Fruit fly (Drosophila melanogaster) whole organism, prepupa: ENCODE results near the gene Ir67a.

Experiments
- Blimp-1 ChIP-seq: fragments of 200-800 bp; sonication (Bioruptor generic); optimal IDR thresholded peaks from 3 replicates; lab custom pipeline; 2017; ENCODE audit warnings: missing biosample characterization, missing genetic modification characterization, mild to moderate bottlenecking, moderate library complexity, missing genetic modification reagents
- CG10631 ChIP-seq: fragments of 200-800 bp; sonication (Bioruptor generic); optimal IDR thresholded peaks from 2 replicates; lab custom pipeline; 2016; ENCODE audit warnings: missing biosample characterization, missing genetic modification characterization
- CG15336 ChIP-seq: fragments of 200-800 bp; sonication (Bioruptor generic); IDR thresholded peaks from 2 replicates; pipeline ENCODE4 v1.3.6; 2022; ENCODE audit warnings: missing biosample characterization, missing genetic modification characterization
- CG1621 ChIP-seq: fragments of 200-800 bp; sonication (Bioruptor generic); optimal IDR thresholded peaks from 3 replicates; lab custom pipeline; 2018; ENCODE audit warnings: missing biosample characterization, mild to moderate bottlenecking, missing genetic modification characterization
- CG31627 ChIP-seq: fragments of 200-800 bp; sonication (Bioruptor generic); optimal IDR thresholded peaks from 3 replicates; lab custom pipeline; 2016; ENCODE audit warnings: missing biosample characterization, missing genetic modification characterization
- CG32006 ChIP-seq: fragments of 200-800 bp; sonication (Bioruptor generic); optimal IDR thresholded peaks from 3 replicates; lab custom pipeline; 2017; ENCODE audit warnings: missing biosample characterization, mild to moderate bottlenecking, missing genetic modification characterization
- CG34406 ChIP-seq: fragments of 200-800 bp; sonication (Bioruptor generic); optimal IDR thresholded peaks from 3 replicates; lab custom pipeline; 2016; ENCODE audit warnings: missing biosample characterization, missing genetic modification characterization
- CG3919 ChIP-seq: fragments of 200-800 bp; sonication (Bioruptor generic); optimal IDR thresholded peaks from 3 replicates; lab custom pipeline; 2016; ENCODE audit warnings: missing biosample characterization, missing genetic modification characterization
- CG6276 ChIP-seq: fragments of 200-800 bp; sonication (Bioruptor generic); optimal IDR thresholded peaks from 2 replicates; lab custom pipeline; 2017; ENCODE audit warnings: missing biosample characterization, mild to moderate bottlenecking, missing genetic modification characterization
- CG6854 ChIP-seq: fragments of 200-800 bp; sonication (Bioruptor generic); optimal IDR thresholded peaks from 2 replicates; lab custom pipeline; 2017; ENCODE audit warnings: missing biosample characterization, mild to moderate bottlenecking, missing genetic modification characterization
- CG8119 ChIP-seq: fragments of 200-800 bp; sonication (Bioruptor generic); IDR thresholded peaks from 3 replicates; pipeline ENCODE4 v1.3.6; 2022; ENCODE audit warnings: missing biosample characterization, missing genetic modification characterization
- CG8319 ChIP-seq: fragments of 200-800 bp; sonication (Bioruptor generic); optimal IDR thresholded peaks from 3 replicates; lab custom pipeline; 2016; ENCODE audit warnings: missing biosample characterization, missing genetic modification characterization
- CG8632 ChIP-seq: fragments of 200-800 bp; sonication (Bioruptor generic); optimal IDR thresholded peaks from 3 replicates; lab custom pipeline; 2016; ENCODE audit warnings: missing biosample characterization, missing genetic modification characterization
- CG9139 ChIP-seq: fragments of 200-800 bp; sonication (Bioruptor generic); optimal IDR thresholded peaks from 3 replicates; lab custom pipeline; 2017; ENCODE audit warnings: missing biosample characterization, mild to moderate bottlenecking, missing genetic modification characterization
- Eip93F ChIP-seq: fragments of 200-800 bp; sonication (Bioruptor generic); optimal IDR thresholded peaks from 2 replicates; lab custom pipeline; 2016; ENCODE audit warnings: missing biosample characterization, mild to moderate bottlenecking, missing genetic modification characterization
- Ets21C ChIP-seq: fragments of 200-800 bp; sonication (Bioruptor generic); optimal IDR thresholded peaks from 3 replicates; lab custom pipeline; 2016; ENCODE audit warnings: missing biosample characterization, missing genetic modification characterization
- Gug ChIP-seq: fragments of 200-800 bp; sonication (Bioruptor generic); IDR thresholded peaks from 2 replicates; pipeline ENCODE4 v1.3.6; 2022; ENCODE audit warnings: missing biosample characterization, missing genetic modification characterization
- Hr39 ChIP-seq: fragments of 200-800 bp; sonication (Bioruptor generic); optimal IDR thresholded peaks from 2 replicates; lab custom pipeline; 2016; ENCODE audit warnings: missing biosample characterization, missing genetic modification characterization
- OdsH ChIP-seq: fragments of 200-800 bp; sonication (Bioruptor generic); optimal IDR thresholded peaks from 3 replicates; lab custom pipeline; 2016; ENCODE audit warnings: missing biosample characterization, missing genetic modification characterization
- acj6 ChIP-seq: fragments of 200-800 bp; sonication (Bioruptor generic); optimal IDR thresholded peaks from 3 replicates; lab custom pipeline; 2016; ENCODE audit warnings: missing biosample characterization, missing genetic modification characterization
- cyc ChIP-seq: fragments of 200-800 bp; sonication (Bioruptor generic); optimal IDR thresholded peaks from 3 replicates; lab custom pipeline; 2016; ENCODE audit warnings: missing biosample characterization, missing genetic modification characterization
- eg ChIP-seq: fragments of 200-800 bp; sonication (Bioruptor generic); IDR thresholded peaks from 3 replicates; pipeline ENCODE4 v1.3.6; 2022; ENCODE audit warnings: missing biosample characterization, missing genetic modification characterization
- esn ChIP-seq: fragments of 200-800 bp; sonication (Bioruptor generic); optimal IDR thresholded peaks from 2 replicates; lab custom pipeline; 2016; ENCODE audit warnings: missing biosample characterization, mild to moderate bottlenecking, missing genetic modification characterization, moderate library complexity
- fd59A ChIP-seq: fragments of 200-800 bp; sonication (Bioruptor generic); optimal IDR thresholded peaks from 2 replicates; lab custom pipeline; 2017; ENCODE audit warnings: missing biosample characterization, mild to moderate bottlenecking, missing genetic modification characterization, missing genetic modification reagents
- fd85E ChIP-seq: fragments of 200-800 bp; sonication (Bioruptor generic); optimal IDR thresholded peaks from 3 replicates; lab custom pipeline; 2016; ENCODE audit warnings: missing biosample characterization, missing genetic modification characterization
- net ChIP-seq: fragments of 200-800 bp; sonication (Bioruptor generic); optimal IDR thresholded peaks from 3 replicates; lab custom pipeline; 2016; ENCODE audit warnings: missing biosample characterization, missing genetic modification characterization
- salr ChIP-seq, 2 experiments: fragments of 200-800 bp; sonication (Bioruptor generic); optimal IDR thresholded peaks; 3 replicates each; lab custom pipeline; 2016 to 2018; ENCODE audit warnings: missing biosample characterization in 2 of 2, missing genetic modification characterization in 2 of 2, mild to moderate bottlenecking in 1 of 2
- svp ChIP-seq: fragments of 200-800 bp; sonication (Bioruptor generic); peaks from one replicate; lab custom pipeline; 2016; ENCODE audit warnings: missing biosample characterization, missing genetic modification characterization
- vri ChIP-seq: fragments of 200-800 bp; sonication (Bioruptor generic); optimal IDR thresholded peaks from 3 replicates; lab custom pipeline; 2016; ENCODE audit warnings: missing biosample characterization, mild to moderate bottlenecking, missing genetic modification characterization

Ir67a gene

DNA sequence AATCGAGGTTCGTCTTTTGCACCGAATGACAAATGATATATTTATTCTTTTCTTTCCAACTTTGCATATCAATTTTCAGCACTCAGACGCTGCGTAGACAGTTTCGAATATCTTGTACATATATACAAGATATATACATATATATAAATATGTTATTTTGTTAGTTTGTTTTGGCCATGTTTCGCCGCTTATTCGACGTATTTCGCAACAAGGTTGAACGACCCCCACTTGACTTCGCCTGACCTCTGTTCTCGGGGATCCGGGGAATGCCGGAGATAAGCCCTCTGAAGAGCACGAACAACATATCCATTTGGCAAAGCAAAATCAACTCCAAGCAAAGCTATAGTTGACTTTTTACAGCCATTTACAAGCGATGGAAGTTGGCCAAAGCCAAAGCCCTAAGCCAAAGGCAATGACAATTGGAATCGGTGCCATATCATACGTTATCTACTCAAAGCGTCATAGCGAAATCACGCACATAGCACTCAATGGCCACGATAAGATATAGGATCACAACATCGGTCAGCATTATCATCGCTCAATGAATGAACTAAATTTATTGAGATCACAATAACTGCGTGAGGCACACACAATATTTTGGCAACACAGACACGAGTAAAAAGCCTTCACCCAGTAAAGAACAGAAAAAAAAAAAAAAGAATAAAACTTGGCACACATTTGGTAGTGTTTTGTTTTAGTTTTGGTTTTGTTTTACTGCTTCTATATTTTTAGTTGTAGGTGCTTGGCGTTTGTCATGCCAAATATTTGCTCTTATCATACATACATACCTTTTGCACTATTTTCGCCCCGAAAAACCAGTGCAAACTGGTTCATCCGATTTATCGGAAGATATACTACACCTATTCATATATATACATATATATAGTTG is 43.6 kb downstream of the Ir67a start:
- TF ChIP-seq Eip93F (GFP tag; lab: Kevin White, UChicago) (no peak), CG34406 (GFP tag; lab: Kevin White, UChicago) (no peak), svp (peak; percentile 82), salr (GFP tag; optimal IDR thresholded peaks at IDR 0.05; lab: Kevin White, UChicago) (no peak), CG15336 (GFP tag; lab: Robert Waterston, UW) (no peak), CG31627 (GFP tag; lab: Kevin White, UChicago) (no peak), CG1621 (tag; lab: Kevin White, UChicago) (no peak), vri (GFP tag; lab: Kevin White, UChicago) (peak; percentile 13), CG6854 (GFP tag; lab: Kevin White, UChicago) (no peak), fd85E (no peak), CG32006 (GFP tag; lab: Kevin White, UChicago) (no peak)

- TF ChIP-seq Gug (GFP tag; lab: Robert Waterston, UW) (no peak), svp (peak; percentile 90), Ets21C (GFP tag; lab: Kevin White, UChicago) (no peak), Eip93F (GFP tag; lab: Kevin White, UChicago) (no peak), acj6 (no peak), CG6276 (no peak), CG9139 (no peak), CG6854 (GFP tag; lab: Kevin White, UChicago) (no peak)
Measured at dm6 chr3L:9497981-9498619, 45.7 kb downstream of the Ir67a start.

DNA sequence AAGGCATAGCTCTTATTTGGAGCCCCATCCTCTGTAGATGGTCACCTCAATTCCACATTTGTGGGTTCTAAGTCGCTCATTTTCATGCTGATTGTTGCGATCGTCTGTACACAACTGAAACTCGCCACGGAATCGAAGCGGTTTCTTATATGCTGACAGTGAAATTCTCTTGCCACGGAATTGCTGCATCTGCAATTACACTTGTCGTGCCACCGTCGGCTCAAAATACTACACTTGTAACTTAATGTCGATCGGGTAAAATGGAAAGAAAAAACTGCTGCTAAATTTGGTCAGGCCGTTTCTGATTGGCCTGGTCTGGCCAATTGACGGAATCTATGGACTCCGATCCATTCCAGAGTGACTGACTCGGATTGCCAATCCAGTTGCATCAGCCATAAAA is 46.5 kb downstream of the Ir67a start:
- TF ChIP-seq CG8319 (GFP tag; lab: Kevin White, UChicago) (no peak), net (GFP tag; lab: Kevin White, UChicago) (no peak), CG8119 (GFP tag; lab: Robert Waterston, UW) (no peak), fd85E (no peak), CG9139 (no peak), esn (no peak), eg (GFP tag; lab: Robert Waterston, UW) (no peak), OdsH (GFP tag; lab: Kevin White, UChicago) (no peak), CG8632 (GFP tag; lab: Kevin White, UChicago) (no peak), CG3919 (GFP tag; lab: Kevin White, UChicago) (no peak), Hr39 (GFP tag; lab: Kevin White, UChicago) (no peak), CG10631 (GFP tag; lab: Kevin White, UChicago) (no peak), cyc (no peak), fd59A (GFP tag; lab: Kevin White, UChicago) (no peak), Blimp-1 (GFP tag; lab: Kevin White, UChicago) (no peak)
